Fruit fly (Drosophila melanogaster): ENCODE results near the gene CG42854.
A peak's percentile ranks its signal among the peaks of the same experiment; 100 is the strongest.

DNA sequence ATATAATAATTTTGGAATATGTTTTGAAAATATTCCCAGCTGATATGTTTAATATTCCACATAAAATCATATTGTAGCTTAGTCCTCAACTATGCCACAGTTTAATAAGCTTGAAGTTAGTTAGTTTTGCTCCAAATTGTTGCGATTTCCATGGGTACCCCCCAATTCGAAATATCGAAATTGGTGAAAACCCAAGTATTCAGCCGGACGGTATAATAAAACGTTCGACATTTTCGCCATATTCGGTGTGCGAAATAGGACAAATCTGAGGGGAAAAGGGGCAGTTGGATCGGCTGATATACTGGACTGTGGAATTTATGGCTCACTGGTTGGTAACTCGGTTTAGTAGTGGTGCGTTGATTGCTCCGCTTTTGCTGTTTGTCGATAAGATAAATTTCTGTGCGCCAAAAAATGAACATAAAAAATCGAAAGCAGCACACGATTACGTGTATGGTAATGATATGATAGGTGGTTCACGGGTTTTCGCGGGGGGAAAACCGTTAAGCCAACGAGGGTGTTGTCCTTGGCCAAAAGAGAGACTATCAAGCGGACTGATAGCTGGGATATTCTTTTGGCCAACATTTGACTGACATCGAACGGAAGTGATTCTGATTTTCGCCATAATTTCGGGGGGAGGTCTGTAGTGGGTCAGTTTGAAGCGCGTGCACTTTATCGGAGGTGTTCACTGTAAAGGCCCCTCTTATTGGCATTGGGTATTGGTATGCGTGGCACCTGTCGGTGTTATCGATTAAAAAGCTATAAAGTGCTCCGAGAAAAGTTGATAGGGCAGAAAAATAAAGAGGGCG, 43.5 kb upstream of the CG42854 start:
- TF ChIP-seq h (GFP tag; optimal IDR thresholded peaks at IDR 0.05): peak; percentile 60
- peak in 1 of 2 experiments; percentile 20 for TF ChIP-seq foxo (GFP tag; optimal IDR thresholded peaks at IDR 0.05)
- no peak for TF ChIP-seq Mio (GFP tag; optimal IDR thresholded peaks at IDR 0.05)

Measured in whole organism, wandering third instar larva.